Fruit fly (Drosophila melanogaster) whole organism, pupa: Measurements from ENCODE around the gene CG32110.
A peak's percentile ranks its signal among the peaks of the same experiment; 100 is the strongest.

Experiments used
- CG10348 ChIP-seq: fragments of 200-800 bp; sonication (Bioruptor generic); IDR thresholded peaks from 2 replicates; pipeline ENCODE4 v1.3.6; 2022; ENCODE audit warnings: missing biosample characterization, missing genetic modification characterization
- CG12605 ChIP-seq: fragments of 200-800 bp; sonication (Bioruptor generic); IDR thresholded peaks from 2 replicates; pipeline ENCODE4 v1.3.6; 2022; ENCODE audit warnings: missing biosample characterization, missing genetic modification characterization
- CG13204 ChIP-seq: fragments of 200-800 bp; sonication (Bioruptor generic); optimal IDR thresholded peaks from 2 replicates; lab custom pipeline; 2018; ENCODE audit warnings: missing biosample characterization, mild to moderate bottlenecking, missing genetic modification characterization, moderate library complexity
- CG14655 ChIP-seq: fragments of 200-800 bp; sonication (Bioruptor generic); optimal IDR thresholded peaks from 3 replicates; lab custom pipeline; 2017; ENCODE audit warnings: mild to moderate bottlenecking, missing biosample characterization, missing genetic modification reagents, missing genetic modification characterization
- CG15710 ChIP-seq: fragments of 200-800 bp; sonication (Bioruptor generic); optimal IDR thresholded peaks from 2 replicates; lab custom pipeline; 2018; ENCODE audit warnings: missing biosample characterization, mild to moderate bottlenecking, missing genetic modification characterization, moderate library complexity
- CG17806 ChIP-seq: fragments of 200-800 bp; sonication (Bioruptor generic); optimal IDR thresholded peaks from 2 replicates; lab custom pipeline; 2018; ENCODE audit warnings: missing biosample characterization, mild to moderate bottlenecking, missing genetic modification characterization, moderate library complexity
- CG32121 ChIP-seq: fragments of 200-800 bp; sonication (Bioruptor generic); IDR thresholded peaks from 2 replicates; pipeline ENCODE4 v1.3.6; 2022; ENCODE audit warnings: missing biosample characterization, missing genetic modification characterization
- CG34367 ChIP-seq: fragments of 200-800 bp; sonication (Bioruptor generic); optimal IDR thresholded peaks from 2 replicates; lab custom pipeline; 2018; ENCODE audit warnings: missing biosample characterization, mild to moderate bottlenecking, missing genetic modification characterization
- CG4496 ChIP-seq: fragments of 200-800 bp; sonication (Bioruptor generic); IDR thresholded peaks from 3 replicates; pipeline ENCODE4 v1.3.6; 2022; ENCODE audit warnings: missing biosample characterization, missing genetic modification characterization
- CG8159 ChIP-seq: fragments of 200-800 bp; sonication (Bioruptor generic); optimal IDR thresholded peaks from 3 replicates; lab custom pipeline; 2018; ENCODE audit warnings: missing biosample characterization, mild to moderate bottlenecking, missing genetic modification characterization, moderate library complexity
- CG8301 ChIP-seq: fragments of 200-800 bp; sonication (Bioruptor generic); optimal IDR thresholded peaks from 2 replicates; lab custom pipeline; 2018; ENCODE audit warnings: missing biosample characterization, mild to moderate bottlenecking, missing genetic modification characterization
- CG9948 ChIP-seq: fragments of 200-800 bp; sonication (Bioruptor generic); optimal IDR thresholded peaks from 2 replicates; lab custom pipeline; 2018; ENCODE audit warnings: missing biosample characterization, mild to moderate bottlenecking, missing genetic modification characterization, moderate library complexity
- D1 ChIP-seq: fragments of 200-800 bp; sonication (Bioruptor generic); optimal IDR thresholded peaks from 2 replicates; lab custom pipeline; 2018; ENCODE audit warnings: missing biosample characterization, mild to moderate bottlenecking, missing genetic modification characterization, moderate library complexity
- EcR ChIP-seq: fragments of 200-800 bp; sonication (Bioruptor generic); optimal IDR thresholded peaks from 3 replicates; lab custom pipeline; 2019; ENCODE audit warnings: missing biosample characterization, missing genetic modification characterization, mild to moderate bottlenecking, moderate library complexity, missing genetic modification reagents
- Ets98B ChIP-seq: fragments of 200-800 bp; sonication (Bioruptor generic); IDR thresholded peaks from 2 replicates; pipeline ENCODE4 v1.3.6; 2022; ENCODE audit warnings: missing biosample characterization, missing genetic modification characterization
- Pif1A ChIP-seq: fragments of 200-800 bp; sonication (Bioruptor generic); optimal IDR thresholded peaks from 3 replicates; lab custom pipeline; 2016; ENCODE audit warnings: missing biosample characterization, missing genetic modification characterization
- Pif1B ChIP-seq: fragments of 200-800 bp; sonication (Bioruptor generic); optimal IDR thresholded peaks from 3 replicates; lab custom pipeline; 2016; ENCODE audit warnings: missing biosample characterization, missing genetic modification characterization
- Snoo ChIP-seq: fragments of 200-800 bp; sonication (Bioruptor generic); optimal IDR thresholded peaks from 3 replicates; lab custom pipeline; 2017; ENCODE audit warnings: missing biosample characterization, mild to moderate bottlenecking, missing genetic modification characterization, inconsistent platforms
- fd96Ca ChIP-seq: fragments of 200-800 bp; sonication (Bioruptor generic); IDR thresholded peaks from 3 replicates; pipeline ENCODE4 v1.3.6; 2022; ENCODE audit warnings: missing biosample characterization, missing genetic modification characterization
- gl ChIP-seq: fragments of 200-800 bp; sonication (Bioruptor generic); optimal IDR thresholded peaks from 2 replicates; lab custom pipeline; 2018; ENCODE audit warnings: missing biosample characterization, mild to moderate bottlenecking, missing genetic modification characterization
- rn ChIP-seq: fragments of 200-800 bp; sonication (Bioruptor generic); IDR thresholded peaks from 2 replicates; pipeline ENCODE4 v1.3.6; 2022; ENCODE audit warnings: missing biosample characterization, missing genetic modification characterization

The CG32110 gene

dm6 chr3L:12790783-12791678 is 17.5 kb upstream of the CG32110 start:
- TF ChIP-seq rn: no peak
- TF ChIP-seq CG13204 (GFP tag; lab: Kevin White, UChicago): no peak
- peak; percentile 13 for TF ChIP-seq Pif1B (GFP tag; lab: Kevin White, UChicago)
- peak; percentile 34; the same call in 1 of the 2 replicates for TF ChIP-seq CG12605 (GFP tag; lab: Robert Waterston, UW)
- TF ChIP-seq CG15710 (tag; lab: Kevin White, UChicago): no peak
- no peak for TF ChIP-seq CG34367 (tag; lab: Kevin White, UChicago)
- no peak for TF ChIP-seq CG8159 (tag; lab: Kevin White, UChicago)
- no peak for TF ChIP-seq gl (tag; lab: Kevin White, UChicago)
- no peak for TF ChIP-seq Snoo (tag; lab: Kevin White, UChicago)
- no peak for TF ChIP-seq CG9948 (tag; lab: Kevin White, UChicago)
- no peak; the same call in 1 of the 2 replicates for TF ChIP-seq CG32121 (GFP tag; lab: Robert Waterston, UW)
- no peak for TF ChIP-seq CG10348 (GFP tag; lab: Robert Waterston, UW)
- no peak for TF ChIP-seq CG14655 (GFP tag; lab: Kevin White, UChicago)
- no peak for TF ChIP-seq CG8301 (tag; lab: Kevin White, UChicago)
- no peak for TF ChIP-seq fd96Ca
- TF ChIP-seq D1: peak; percentile 43
- TF ChIP-seq CG4496 (GFP tag; lab: Robert Waterston, UW): no peak
- TF ChIP-seq EcR: no peak
- no peak; the same call in 1 of the 2 replicates for TF ChIP-seq Ets98B (GFP tag; lab: Robert Waterston, UW)
- TF ChIP-seq Pif1A (GFP tag; lab: Kevin White, UChicago): no peak
- no peak for TF ChIP-seq CG17806 (tag; lab: Kevin White, UChicago)

dm6 chr3L:12791679-12792229 is 16.8 kb upstream of the CG32110 start:
- TF ChIP-seq EcR: no peak
- TF ChIP-seq Pif1B (GFP tag; lab: Kevin White, UChicago): no peak
- no peak for TF ChIP-seq rn
- no peak for TF ChIP-seq Pif1A (GFP tag; lab: Kevin White, UChicago)
- TF ChIP-seq CG14655 (GFP tag; lab: Kevin White, UChicago): no peak
- no peak for TF ChIP-seq CG8301 (tag; lab: Kevin White, UChicago)

dm6 chr3L:12792933-12793448 is 15.5 kb upstream of the CG32110 start:
- 0 out of 3 replicates have a peak, but pooled peaks have one; percentile 23 for TF ChIP-seq fd96Ca
- peak; percentile 84 for TF ChIP-seq CG8301 (tag; lab: Kevin White, UChicago)
- 0 out of 2 replicates have a peak, but pooled peaks have one; percentile 40 for TF ChIP-seq CG10348 (GFP tag; lab: Robert Waterston, UW)
- no peak for TF ChIP-seq rn
- peak; percentile 61 for TF ChIP-seq Ets98B (GFP tag; lab: Robert Waterston, UW)
- peak; percentile 77 for TF ChIP-seq CG4496 (GFP tag; lab: Robert Waterston, UW)
- TF ChIP-seq CG34367 (tag; lab: Kevin White, UChicago): peak; percentile 89
- TF ChIP-seq D1: peak; percentile 91
- TF ChIP-seq CG14655 (GFP tag; lab: Kevin White, UChicago): peak; percentile 80
- peak; percentile 85 for TF ChIP-seq Pif1A (GFP tag; lab: Kevin White, UChicago)
- peak; percentile 93 for TF ChIP-seq CG15710 (tag; lab: Kevin White, UChicago)
- TF ChIP-seq gl (tag; lab: Kevin White, UChicago): peak; percentile 74
- peak; percentile 93 for TF ChIP-seq CG8159 (tag; lab: Kevin White, UChicago)
- peak; percentile 90 for TF ChIP-seq CG9948 (tag; lab: Kevin White, UChicago)
- peak; percentile 78 for TF ChIP-seq EcR
- TF ChIP-seq CG32121 (GFP tag; lab: Robert Waterston, UW): peak; percentile 42
- peak; percentile 52 for TF ChIP-seq CG12605 (GFP tag; lab: Robert Waterston, UW)
- peak; percentile 71 for TF ChIP-seq CG13204 (GFP tag; lab: Kevin White, UChicago)
- TF ChIP-seq Snoo (tag; lab: Kevin White, UChicago): peak; percentile 85
- peak; percentile 90 for TF ChIP-seq CG17806 (tag; lab: Kevin White, UChicago)
- TF ChIP-seq Pif1B (GFP tag; lab: Kevin White, UChicago): peak; percentile 82

dm6 chr3L:12794532-12794931 is 14.0 kb upstream of the CG32110 start:
- no peak for TF ChIP-seq CG10348 (GFP tag; lab: Robert Waterston, UW)
- no peak for TF ChIP-seq CG13204 (GFP tag; lab: Kevin White, UChicago)
- peak; percentile 43; the same call in 1 of the 3 replicates for TF ChIP-seq CG4496 (GFP tag; lab: Robert Waterston, UW)

dm6 chr3L:12796077-12796641 is 12.4 kb upstream of the CG32110 start:
- no peak for TF ChIP-seq Snoo (tag; lab: Kevin White, UChicago)
- no peak for TF ChIP-seq CG9948 (tag; lab: Kevin White, UChicago)
- TF ChIP-seq CG8159 (tag; lab: Kevin White, UChicago): no peak
- TF ChIP-seq rn: no peak
- no peak for TF ChIP-seq CG12605 (GFP tag; lab: Robert Waterston, UW)
- TF ChIP-seq Pif1A (GFP tag; lab: Kevin White, UChicago): no peak
- no peak for TF ChIP-seq fd96Ca
- TF ChIP-seq Pif1B (GFP tag; lab: Kevin White, UChicago): no peak
- no peak for TF ChIP-seq CG34367 (tag; lab: Kevin White, UChicago)
- no peak for TF ChIP-seq Ets98B (GFP tag; lab: Robert Waterston, UW)
- no peak for TF ChIP-seq CG15710 (tag; lab: Kevin White, UChicago)
- TF ChIP-seq CG32121 (GFP tag; lab: Robert Waterston, UW): no peak
- no peak for TF ChIP-seq D1
- no peak for TF ChIP-seq CG17806 (tag; lab: Kevin White, UChicago)
